Worm (Caenorhabditis elegans) whole organism, young adult: ENCODE data around the gene sre-3.

Source experiments
- F23B12.7 ChIP-seq: sonication (generic microtip); optimal IDR thresholded peaks from 2 replicates; lab custom pipeline; 2017; ENCODE audit warnings: missing genetic modification characterization, mild to moderate bottlenecking, missing compliant biosample characterization, antibody characterized with exemption, moderate library complexity; ENCODE audit not compliant: insufficient read depth
- ets-4 ChIP-seq: fragments of 200-800 bp; sonication (Bioruptor generic); optimal IDR thresholded peaks from 2 replicates; lab custom pipeline; 2018; ENCODE audit warnings: mild to moderate bottlenecking, missing genetic modification characterization, missing compliant biosample characterization
- sptf-2 ChIP-seq: fragments of 200-800 bp; sonication (Bioruptor generic); optimal IDR thresholded peaks from 2 replicates; lab custom pipeline; 2018; ENCODE audit warnings: mild to moderate bottlenecking, missing genetic modification characterization, missing compliant biosample characterization

DNA sequence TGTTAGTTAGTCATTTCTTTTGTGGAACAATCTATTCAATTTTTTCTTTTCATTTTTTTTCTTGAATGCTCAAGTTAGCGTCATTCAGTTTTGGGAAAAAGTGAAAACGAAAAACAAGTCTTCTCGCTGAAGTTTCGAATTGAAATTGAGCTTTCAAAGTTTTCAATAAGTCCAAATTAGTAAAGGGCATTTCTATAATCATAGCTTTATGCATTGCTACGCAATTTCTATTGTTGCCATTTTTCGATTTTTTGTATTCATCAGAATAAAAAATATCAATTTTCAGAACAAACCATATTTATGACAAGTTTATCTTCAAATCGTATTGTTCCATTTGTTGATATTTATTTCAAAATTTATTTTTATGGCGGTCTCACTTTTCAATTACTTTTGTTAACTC lies 22.6 kb downstream of the sre-3 start, which contains the start of gene srd-55:
- no peak for TF ChIP-seq F23B12.7 (tag; lab: Kevin White, UChicago)
- no peak for TF ChIP-seq ets-4 (GFP tag; lab: Kevin White, UChicago)
- TF ChIP-seq sptf-2 (GFP tag; lab: Kevin White, UChicago), result no peak
